Worm (Caenorhabditis elegans): ENCODE data around the gene C49H3.16.

Gene C49H3.16

DNA sequence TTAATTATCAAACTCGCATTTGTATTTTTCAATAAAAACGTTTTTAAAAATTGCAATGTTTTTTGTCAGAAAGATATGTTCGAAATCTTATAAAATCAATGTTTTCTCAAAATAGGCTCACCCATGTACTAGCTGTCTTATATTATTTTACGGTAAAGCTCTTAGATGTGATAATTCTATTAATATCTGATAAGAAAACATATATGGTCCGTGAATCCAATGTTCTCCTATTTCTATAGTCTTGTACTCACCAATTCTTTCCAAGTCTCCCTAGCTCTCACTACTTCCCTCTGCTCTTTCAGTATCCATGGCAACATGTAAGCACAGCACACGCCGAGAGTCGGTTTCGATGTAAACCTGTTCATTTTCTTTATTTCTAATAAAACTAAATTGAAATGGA, 13.5 kb downstream of the C49H3.16 start, which contains the start of gene bbs-2:
bbs-2 (plus strand) TSS at position 301 of the 400 bp plus-strand sequence.
- no peak for TF ChIP-seq lsy-2 (tag; optimal IDR thresholded peaks at IDR 0.05)

DNA sequence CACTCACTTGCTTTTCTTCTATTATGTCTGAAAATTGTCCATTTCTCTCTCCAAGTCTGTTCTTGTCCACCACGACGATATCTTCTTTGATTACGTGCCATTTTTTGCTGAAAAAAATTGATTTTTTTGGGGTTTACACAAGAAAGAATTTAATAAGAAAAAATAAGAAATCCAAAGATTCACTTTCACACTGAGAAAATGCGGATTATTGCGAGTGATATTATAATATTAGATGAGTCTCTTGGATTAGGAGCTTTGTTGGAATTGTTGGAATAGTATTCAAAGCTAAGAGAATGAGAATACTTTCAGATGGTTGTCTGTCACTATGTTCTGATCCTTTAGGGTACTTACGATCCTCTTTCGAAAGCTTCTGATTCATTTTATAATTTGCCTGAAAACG, 18.6 kb downstream of the C49H3.16 start, which contains the start of gene F20D12.7:
F20D12.7 (minus strand) TSS at position 101 of the 400 bp plus-strand sequence.
- TF ChIP-seq nhr-129 (tag; optimal IDR thresholded peaks at IDR 0.05) (no peak), mdl-1 (tag; optimal IDR thresholded peaks at IDR 0.05) (no peak), fos-1 (tag; optimal IDR thresholded peaks at IDR 0.05) (no peak), F13H6.1 (tag; optimal IDR thresholded peaks at IDR 0.05) (no peak), nhr-10 (tag; optimal IDR thresholded peaks at IDR 0.05) (no peak), nhr-237 (tag; optimal IDR thresholded peaks at IDR 0.05) (no peak), ceh-82 (tag; optimal IDR thresholded peaks at IDR 0.05) (no peak)

ce11 chrIV:7940919-7941318, 20.7 kb downstream of the C49H3.16 start, which contains the start of gene exc-9:
Gene exc-9, minus strand, starts transcription at chrIV:7941019.
- no peak for TF ChIP-seq ztf-4 (tag; optimal IDR thresholded peaks at IDR 0.05)
- no peak for TF ChIP-seq lin-39 (tag; optimal IDR thresholded peaks at IDR 0.05)
- no peak for TF ChIP-seq crh-2 (tag; optimal IDR thresholded peaks at IDR 0.05)
- TF ChIP-seq dmd-4 (tag; optimal IDR thresholded peaks at IDR 0.05) = no peak
- TF ChIP-seq sma-9 (GFP tag; optimal IDR thresholded peaks at IDR 0.05) = no peak
- TF ChIP-seq sma-9 (tag; optimal IDR thresholded peaks at IDR 0.05) = no peak
- no peak for TF ChIP-seq unc-39 (tag; optimal IDR thresholded peaks at IDR 0.05)
- no peak for TF ChIP-seq mab-5 (tag; optimal IDR thresholded peaks at IDR 0.05)
- TF ChIP-seq egl-27 (tag; optimal IDR thresholded peaks at IDR 0.05) = no peak
- TF ChIP-seq elt-3 (tag; optimal IDR thresholded peaks at IDR 0.05) = no peak
- no peak for TF ChIP-seq lin-11 (tag; optimal IDR thresholded peaks at IDR 0.05)
- no peak for TF ChIP-seq fos-1 (tag; optimal IDR thresholded peaks at IDR 0.05)
- no peak for TF ChIP-seq skn-1 (tag; optimal IDR thresholded peaks at IDR 0.05)
- no peak for TF ChIP-seq nhr-11 (tag; optimal IDR thresholded peaks at IDR 0.05)
- no peak for TF ChIP-seq aly-2 (tag; optimal IDR thresholded peaks at IDR 0.05)
- no peak for TF ChIP-seq alr-1 (tag; optimal IDR thresholded peaks at IDR 0.05)
- TF ChIP-seq nhr-25 (tag; optimal IDR thresholded peaks at IDR 0.05) = no peak
- TF ChIP-seq peb-1 (tag; optimal IDR thresholded peaks at IDR 0.05) = no peak
- no peak for TF ChIP-seq blmp-1 (tag; optimal IDR thresholded peaks at IDR 0.05; ENCODE audit: insufficient read depth)

DNA sequence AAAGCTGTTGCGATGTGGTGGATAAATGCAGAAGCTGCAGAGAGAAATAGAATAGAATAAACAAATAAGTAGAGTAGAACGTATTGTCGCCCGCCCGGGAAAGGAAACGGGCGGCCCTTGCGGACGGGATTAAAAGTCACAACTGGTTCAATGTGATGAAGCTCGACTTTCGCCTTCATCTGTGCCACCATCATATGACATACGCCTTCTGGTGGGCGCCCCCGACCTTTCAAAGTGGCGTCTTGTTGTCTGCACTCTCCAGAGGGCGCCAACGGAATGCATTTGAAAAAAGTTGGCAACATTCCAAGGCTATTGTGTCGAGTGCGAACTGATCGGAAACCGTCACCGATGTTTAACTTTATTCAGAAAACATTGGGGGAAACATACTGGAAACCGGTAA, 23.0 kb downstream of the C49H3.16 start:
- no peak for TF ChIP-seq ceh-82 (tag; optimal IDR thresholded peaks at IDR 0.05)
- peak; percentile 54 for TF ChIP-seq nhr-25 (tag; optimal IDR thresholded peaks at IDR 0.05)
- TF ChIP-seq blmp-1 (tag; optimal IDR thresholded peaks at IDR 0.05; ENCODE audit: insufficient read depth) = peak; percentile 27
- TF ChIP-seq C34F6.9 (tag; optimal IDR thresholded peaks at IDR 0.05) = no peak
- TF ChIP-seq nhr-129 (tag; optimal IDR thresholded peaks at IDR 0.05) = peak; percentile 29

DNA sequence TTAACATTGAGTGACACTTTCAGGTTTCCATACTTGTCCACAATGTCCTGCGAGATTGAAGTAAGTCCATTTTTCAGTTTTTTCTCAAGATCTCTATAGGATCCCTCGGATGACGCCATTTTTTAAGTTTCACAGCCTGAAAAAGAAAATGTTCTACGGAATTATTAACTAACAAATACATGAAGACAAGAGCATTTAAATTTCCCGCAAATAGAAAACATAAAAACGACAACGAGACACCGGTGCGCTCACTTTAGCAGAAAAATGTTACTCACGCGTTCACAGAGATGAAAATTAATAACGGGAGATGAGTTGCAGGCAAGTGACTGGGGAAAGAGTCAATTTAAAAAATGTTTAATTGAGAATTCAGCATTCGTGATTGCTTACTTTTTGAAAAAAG, 26.2 kb downstream of the C49H3.16 start, which contains the start of gene czw-1:
czw-1 (minus strand) TSS at position 369 of the 400 bp plus-strand sequence.
- TF ChIP-seq gmeb-1 (tag; optimal IDR thresholded peaks at IDR 0.05) (no peak), snpc-4 (tag; optimal IDR thresholded peaks at IDR 0.05) (no peak), C34F6.9 (tag; optimal IDR thresholded peaks at IDR 0.05) (no peak), crh-2 (tag; optimal IDR thresholded peaks at IDR 0.05) (no peak), ceh-82 (tag; optimal IDR thresholded peaks at IDR 0.05) (no peak), ztf-1 (GFP tag; conservative IDR thresholded peaks at IDR 0.05) (no peak), aly-2 (tag; optimal IDR thresholded peaks at IDR 0.05) (no peak), nhr-129 (tag; optimal IDR thresholded peaks at IDR 0.05) (no peak), nhr-25 (tag; optimal IDR thresholded peaks at IDR 0.05) (no peak), unc-39 (tag; optimal IDR thresholded peaks at IDR 0.05) (no peak), lin-39 (tag; optimal IDR thresholded peaks at IDR 0.05) (no peak), nhr-21 (tag; optimal IDR thresholded peaks at IDR 0.05) (no peak), dmd-4 (tag; optimal IDR thresholded peaks at IDR 0.05) (no peak), nhr-12 (tag; optimal IDR thresholded peaks at IDR 0.05) (no peak), nhr-23 (tag; optimal IDR thresholded peaks at IDR 0.05) (no peak), skn-1 (tag; optimal IDR thresholded peaks at IDR 0.05) (no peak), sma-3 (GFP tag; optimal IDR thresholded peaks at IDR 0.05) (no peak), unc-55 (GFP tag; optimal IDR thresholded peaks at IDR 0.05) (no peak)
